Worm (Caenorhabditis elegans): ENCODE results near the gene C07G3.10.

DNA sequence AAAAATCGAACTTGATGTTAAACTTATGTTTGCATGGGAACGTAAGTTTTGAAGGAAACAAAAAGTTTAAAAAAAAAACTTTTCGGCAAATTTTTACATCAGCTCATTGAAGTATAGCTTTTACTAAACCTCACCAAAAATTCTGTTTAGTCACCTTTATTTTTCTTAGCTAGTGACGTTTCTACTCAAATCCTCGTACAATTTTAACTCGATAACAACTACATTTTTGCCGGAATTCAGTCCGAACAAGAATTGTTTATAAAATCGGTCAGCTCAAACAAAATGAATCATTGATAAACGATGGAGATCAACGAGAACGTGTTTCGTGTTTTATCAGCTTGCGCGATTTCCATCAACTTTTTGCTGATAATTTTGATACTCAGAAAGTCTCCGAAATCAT lies 24.8 kb downstream of the C07G3.10 start, which contains the start of gene str-260:
- TF ChIP-seq let-526 (GFP tag; IDR thresholded peaks at IDR 0.05) (no peak), snpc-4 (GFP tag; optimal IDR thresholded peaks at IDR 0.05) (no peak), snpc-4 (tag; optimal IDR thresholded peaks at IDR 0.05) (no peak), pha-4 (tag; optimal IDR thresholded peaks at IDR 0.05) (no peak), tbp1 (GFP tag; optimal IDR thresholded peaks at IDR 0.05) (no peak), B0261.1 (tag; optimal IDR thresholded peaks at IDR 0.05) (no peak), him-1 (tag; optimal IDR thresholded peaks at IDR 0.05) (no peak), C06A6.2 (GFP tag; conservative IDR thresholded peaks at IDR 0.05) (no peak), lag-1 (GFP tag; IDR thresholded peaks at IDR 0.05) (no peak), nhr-90 (tag; optimal IDR thresholded peaks at IDR 0.05) (no peak), mcd-1 (GFP tag; IDR thresholded peaks at IDR 0.05) (no peak), sea-2 (GFP tag; IDR thresholded peaks at IDR 0.05) (no peak), lir-1 (GFP tag; conservative IDR thresholded peaks at IDR 0.05) (no peak)

Measured in whole organism, young adult.